Worm (Caenorhabditis elegans) whole organism, mixed stage, embryonic: ENCODE results near the gene F32D8.8.

Experiments
- M03D4.4 ChIP-seq: sonication (generic microtip); optimal IDR thresholded peaks from 2 replicates; lab custom pipeline; 2017; ENCODE audit warnings: mild to moderate bottlenecking, missing genetic modification characterization, missing compliant biosample characterization
- ceh-39 ChIP-seq: fragments of 150-350 bp; optimal IDR thresholded peaks from 2 replicates; lab custom pipeline; 2014; ENCODE audit warnings: missing biosample characterization, missing genetic modification characterization
- ceh-43 ChIP-seq: fragments of 200-800 bp; sonication (Bioruptor generic); optimal IDR thresholded peaks from 2 replicates; lab custom pipeline; 2018; ENCODE audit warnings: mild to moderate bottlenecking, missing genetic modification characterization, moderate library complexity, missing compliant biosample characterization
- ceh-83 ChIP-seq: fragments of 200-800 bp; sonication (Bioruptor generic); optimal IDR thresholded peaks from 2 replicates; lab custom pipeline; 2018; ENCODE audit warnings: mild to moderate bottlenecking, missing genetic modification characterization, missing compliant biosample characterization
- ces-1 ChIP-seq: fragments of 150-350 bp; optimal IDR thresholded peaks from 2 replicates; lab custom pipeline; 2014; ENCODE audit warnings: missing biosample characterization, missing genetic modification reagents, missing genetic modification characterization
- cnd-1 ChIP-seq: fragments of 200-800 bp; sonication (Bioruptor generic); optimal IDR thresholded peaks from 2 replicates; lab custom pipeline; 2018; ENCODE audit warnings: mild to moderate bottlenecking, missing genetic modification characterization, missing compliant biosample characterization
- drap-1 ChIP-seq: fragments of 200-800 bp; sonication (Bioruptor generic); optimal IDR thresholded peaks from 3 replicates; lab custom pipeline; 2018; ENCODE audit warnings: mild to moderate bottlenecking, missing genetic modification characterization, missing compliant biosample characterization
- elt-3 ChIP-seq: fragments of 150-350 bp; optimal IDR thresholded peaks from 2 replicates; lab custom pipeline; 2014; ENCODE audit warnings: missing biosample characterization, missing genetic modification characterization
- flh-1 ChIP-seq: fragments of 200-800 bp; sonication (Bioruptor generic); optimal IDR thresholded peaks from 2 replicates; lab custom pipeline; 2018; ENCODE audit warnings: mild to moderate bottlenecking, missing genetic modification characterization, moderate library complexity, missing compliant biosample characterization
- ham-2 ChIP-seq: fragments of 200-800 bp; sonication (Bioruptor generic); optimal IDR thresholded peaks from 2 replicates; lab custom pipeline; 2018; ENCODE audit warnings: mild to moderate bottlenecking, missing genetic modification characterization, missing compliant biosample characterization
- hlh-1 ChIP-seq: fragments of 150-350 bp; optimal IDR thresholded peaks from 2 replicates; lab custom pipeline; 2014; ENCODE audit warnings: missing biosample characterization, missing genetic modification reagents, missing genetic modification characterization
- lin-13 ChIP-seq: fragments of 150-350 bp; optimal IDR thresholded peaks from 2 replicates; lab custom pipeline; 2014; ENCODE audit warnings: missing biosample characterization, missing genetic modification characterization
- lin-32 ChIP-seq: fragments of 200-800 bp; sonication (Bioruptor generic); optimal IDR thresholded peaks from 2 replicates; lab custom pipeline; 2018; ENCODE audit warnings: mild to moderate bottlenecking, missing genetic modification characterization, missing compliant biosample characterization
- lsy-2 ChIP-seq: fragments of 150-350 bp; optimal IDR thresholded peaks from 2 replicates; lab custom pipeline; 2014; ENCODE audit warnings: missing biosample characterization, missing genetic modification characterization
- mab-5 ChIP-seq: fragments of 150-350 bp; optimal IDR thresholded peaks from 2 replicates; lab custom pipeline; 2014; ENCODE audit warnings: missing biosample characterization, missing genetic modification characterization
- mep-1 ChIP-seq: fragments of 150-350 bp; optimal IDR thresholded peaks from 2 replicates; lab custom pipeline; 2017; ENCODE audit warnings: missing biosample characterization, missing genetic modification reagents, missing genetic modification characterization, inconsistent platforms
- mls-2 ChIP-seq: sonication (generic microtip); optimal IDR thresholded peaks from 2 replicates; lab custom pipeline; 2016; ENCODE audit warnings: mild to moderate bottlenecking, missing genetic modification characterization, moderate library complexity, missing compliant biosample characterization
- nhr-12 ChIP-seq: fragments of 150-350 bp; optimal IDR thresholded peaks from 2 replicates; lab custom pipeline; 2014; ENCODE audit warnings: missing biosample characterization, missing genetic modification characterization
- nhr-2 ChIP-seq: fragments of 150-350 bp; optimal IDR thresholded peaks from 2 replicates; lab custom pipeline; 2014; ENCODE audit warnings: missing biosample characterization, missing genetic modification characterization
- nhr-76 ChIP-seq: sonication (generic microtip); optimal IDR thresholded peaks from 2 replicates; lab custom pipeline; 2017; ENCODE audit warnings: missing biosample characterization, missing genetic modification characterization
- pha-4 ChIP-seq: fragments of 150-350 bp; optimal IDR thresholded peaks from 2 replicates; lab custom pipeline; 2018; ENCODE audit warnings: missing biosample characterization, missing genetic modification reagents, missing genetic modification characterization
- snpc-4 ChIP-seq: fragments of 150-350 bp; optimal IDR thresholded peaks from 2 replicates; lab custom pipeline; 2014; ENCODE audit warnings: missing biosample characterization, missing genetic modification characterization
- sptf-1 ChIP-seq: sonication (generic microtip); optimal IDR thresholded peaks from 2 replicates; lab custom pipeline; 2017; ENCODE audit warnings: mild to moderate bottlenecking, missing genetic modification characterization, moderate library complexity, missing compliant biosample characterization
- tbx-8 ChIP-seq: fragments of 200-800 bp; sonication (Bioruptor generic); optimal IDR thresholded peaks from 2 replicates; lab custom pipeline; 2018; ENCODE audit warnings: mild to moderate bottlenecking, missing genetic modification characterization, moderate library complexity, missing compliant biosample characterization
- unc-120 ChIP-seq: sonication (generic microtip); optimal IDR thresholded peaks from 2 replicates; lab custom pipeline; 2017; ENCODE audit warnings: missing genetic modification characterization, missing compliant biosample characterization; ENCODE audit not compliant: poor library complexity, severe bottlenecking
- unc-39 ChIP-seq: fragments of 150-350 bp; optimal IDR thresholded peaks from 2 replicates; lab custom pipeline; 2014; ENCODE audit warnings: missing biosample characterization, missing genetic modification characterization
- unc-62 ChIP-seq: fragments of 150-350 bp; optimal IDR thresholded peaks from 2 replicates; lab custom pipeline; 2014; ENCODE audit warnings: missing biosample characterization, missing genetic modification reagents, missing genetic modification characterization
- zip-8 ChIP-seq: fragments of 150-350 bp; optimal IDR thresholded peaks from 2 replicates; lab custom pipeline; 2014; ENCODE audit warnings: missing biosample characterization, missing genetic modification characterization
- ztf-11 ChIP-seq: fragments of 150-350 bp; optimal IDR thresholded peaks from 2 replicates; lab custom pipeline; 2014; ENCODE audit warnings: missing biosample characterization, missing genetic modification characterization

Gene F32D8.8

DNA sequence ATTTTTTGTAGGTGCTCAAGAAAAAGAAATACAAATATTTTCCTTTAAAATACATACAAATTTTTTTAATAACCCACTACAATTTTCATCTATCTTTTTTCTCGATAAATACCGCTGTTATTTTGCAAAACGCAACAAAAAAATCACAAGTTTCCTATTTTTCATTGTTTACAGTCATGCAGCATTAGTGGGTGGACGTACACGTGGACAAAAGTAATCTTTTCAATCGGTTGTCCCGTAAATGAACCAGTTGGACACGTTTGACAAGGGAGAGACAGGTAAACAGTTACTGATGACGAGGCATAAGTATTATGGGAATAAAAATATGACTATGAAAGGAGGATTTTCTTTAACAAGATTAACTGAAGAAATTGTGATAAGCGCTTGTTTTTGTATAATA, 29.4 kb downstream of the F32D8.8 start:
- TF ChIP-seq mls-2 (no peak), tbx-8 (no peak), snpc-4 (tag; lab: Kevin White, UChicago) (no peak), flh-1 (GFP tag; lab: Kevin White, UChicago) (no peak), ceh-83 (GFP tag; lab: Kevin White, UChicago) (no peak), nhr-12 (no peak), unc-120 (no peak), unc-39 (tag; lab: Kevin White, UChicago) (no peak), ztf-11 (no peak), hlh-1 (tag; lab: Kevin White, UChicago) (no peak), ceh-43 (GFP tag; lab: Kevin White, UChicago) (no peak), mab-5 (tag; lab: Kevin White, UChicago) (no peak), ceh-39 (no peak), pha-4 (tag; lab: Kevin White, UChicago) (no peak), ham-2 (GFP tag; lab: Kevin White, UChicago) (no peak), drap-1 (GFP tag; lab: Kevin White, UChicago) (no peak), elt-3 (tag; lab: Kevin White, UChicago) (no peak), lsy-2 (tag; lab: Kevin White, UChicago) (no peak), mep-1 (no peak)
- TF ChIP-seq, all 35 proteins: peak for 0

DNA sequence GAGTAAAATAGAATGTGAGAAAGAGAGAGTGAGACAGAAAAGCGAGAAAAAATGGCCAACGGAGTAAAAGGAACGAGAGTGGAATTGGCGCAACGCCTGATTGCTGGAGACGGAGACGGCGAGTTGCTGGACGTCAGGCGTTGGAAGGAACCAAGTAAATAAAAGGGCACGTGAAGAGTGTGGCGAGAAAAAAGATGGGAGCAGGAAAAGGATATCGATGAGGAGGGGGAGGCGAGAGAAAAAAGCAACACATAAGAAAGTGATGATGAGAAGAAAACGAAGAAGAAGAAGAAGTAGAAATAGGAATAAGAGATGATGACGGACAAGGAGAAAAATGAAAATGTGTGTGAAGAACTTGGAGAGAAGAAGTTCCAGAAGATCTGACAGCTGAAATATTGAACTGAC, 31.1 kb downstream of the F32D8.8 start:
- TF ChIP-seq ces-1 (GFP tag; lab: Kevin White, UChicago) (peak; percentile 71), sptf-1 (tag; lab: Kevin White, UChicago) (peak; percentile 6), snpc-4 (tag; lab: Kevin White, UChicago) (no peak), lin-32 (no peak)

DNA sequence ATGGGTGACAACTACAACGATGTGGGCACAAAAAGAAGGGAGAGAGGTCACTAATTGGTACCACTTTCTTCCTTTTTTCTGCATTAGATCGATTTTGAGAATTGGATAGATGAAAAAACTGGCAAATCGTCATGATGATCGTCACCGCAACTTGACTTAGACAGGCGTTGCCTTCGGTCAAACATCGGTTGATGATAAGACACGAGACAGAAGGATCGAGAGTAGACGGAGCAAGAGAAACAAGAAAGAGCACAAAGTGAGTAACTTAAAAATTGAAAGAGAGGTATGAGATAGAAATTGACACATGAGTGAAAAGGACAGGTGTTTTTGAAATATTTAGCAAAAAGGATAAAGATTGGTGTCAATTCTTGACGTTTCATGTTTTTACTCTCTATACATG, 32.5 kb downstream of the F32D8.8 start:
- no peak for TF ChIP-seq unc-62 (GFP tag; lab: Kevin White, UChicago)
- TF ChIP-seq, all 35 proteins: peak for 0

DNA sequence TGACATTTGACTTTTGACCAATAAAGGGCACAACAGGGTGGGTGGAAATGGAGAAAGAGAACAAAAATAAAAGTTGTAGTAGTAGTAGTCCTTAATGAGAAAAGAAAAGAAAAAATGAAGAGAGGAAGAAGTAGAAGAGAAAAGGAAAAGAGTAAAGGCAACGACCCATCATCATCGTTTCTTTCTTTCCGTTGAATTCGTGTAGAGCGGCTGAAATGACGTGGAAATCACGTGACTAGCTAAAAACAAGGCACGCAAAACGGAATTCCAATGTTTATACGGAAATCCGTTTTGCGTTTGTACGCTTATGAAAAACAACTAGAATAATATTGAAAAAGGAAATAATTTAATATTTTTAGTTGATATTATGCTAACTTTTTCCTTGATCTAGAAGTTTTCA, 35.0 kb downstream of the F32D8.8 start:
- TF ChIP-seq ham-2 (GFP tag; lab: Kevin White, UChicago) (no peak), nhr-76 (tag; lab: Kevin White, UChicago) (no peak), lin-32 (no peak), pha-4 (tag; lab: Kevin White, UChicago) (no peak), lin-13 (no peak), nhr-2 (tag; lab: Kevin White, UChicago) (no peak)

DNA sequence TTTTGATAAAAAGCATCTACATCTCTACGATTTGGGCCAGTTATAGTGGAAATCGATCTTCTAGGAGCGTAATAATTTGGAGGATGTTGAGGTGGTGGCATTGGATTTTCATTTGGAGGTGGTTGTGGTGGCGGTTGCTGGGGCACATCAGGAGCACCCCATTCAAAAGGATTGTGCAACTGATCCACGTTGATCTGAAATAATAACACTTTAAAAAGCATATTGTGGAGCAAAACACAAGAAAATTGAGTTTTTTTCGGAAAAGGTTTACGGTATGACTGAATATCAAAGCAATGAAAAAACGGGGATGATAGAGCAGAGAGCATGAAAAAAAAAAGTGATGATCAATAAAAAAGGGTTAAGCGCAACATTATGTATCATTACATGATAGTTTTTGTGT, 37.0 kb downstream of the F32D8.8 start, which contains the start of gene saeg-1:
Gene saeg-1, minus strand, starts transcription at position 101 of the 400 bp plus-strand sequence.
- TF ChIP-seq lin-32 (no peak), ceh-43 (GFP tag; lab: Kevin White, UChicago) (no peak), nhr-12 (no peak), ces-1 (GFP tag; lab: Kevin White, UChicago) (no peak)

DNA sequence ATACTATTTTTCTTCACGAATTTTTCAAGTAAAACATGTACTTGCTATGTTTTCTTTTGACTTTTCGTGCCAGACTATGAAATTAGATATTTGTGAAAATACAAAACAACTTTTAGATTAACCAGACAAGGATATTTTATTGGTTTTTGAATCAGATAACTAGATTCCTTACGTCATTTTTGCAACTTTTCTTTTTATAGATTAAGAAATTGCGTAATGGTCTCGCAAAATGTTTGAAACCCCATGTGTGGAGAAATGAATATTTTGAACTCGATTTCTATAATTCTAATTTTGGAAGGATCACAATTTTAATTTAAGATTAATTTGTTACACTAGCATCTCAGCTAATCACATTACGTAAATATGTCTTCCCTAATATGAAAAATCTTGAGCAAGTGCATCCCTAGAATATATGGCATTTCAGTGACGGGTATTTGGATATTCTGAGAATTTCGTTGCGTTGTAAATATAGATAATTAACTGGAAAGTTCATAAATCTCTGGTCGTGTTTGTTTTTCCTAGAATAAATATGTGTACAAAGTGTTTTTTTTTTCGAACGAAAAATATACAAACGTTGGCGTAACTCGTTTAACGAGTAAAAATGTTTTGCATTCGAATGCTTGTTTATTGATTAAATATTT, 40.0 kb downstream of the F32D8.8 start:
- TF ChIP-seq unc-120 (no peak), cnd-1 (no peak), mab-5 (tag; lab: Kevin White, UChicago) (no peak), zip-8 (tag; lab: Kevin White, UChicago) (peak; percentile 91)

DNA sequence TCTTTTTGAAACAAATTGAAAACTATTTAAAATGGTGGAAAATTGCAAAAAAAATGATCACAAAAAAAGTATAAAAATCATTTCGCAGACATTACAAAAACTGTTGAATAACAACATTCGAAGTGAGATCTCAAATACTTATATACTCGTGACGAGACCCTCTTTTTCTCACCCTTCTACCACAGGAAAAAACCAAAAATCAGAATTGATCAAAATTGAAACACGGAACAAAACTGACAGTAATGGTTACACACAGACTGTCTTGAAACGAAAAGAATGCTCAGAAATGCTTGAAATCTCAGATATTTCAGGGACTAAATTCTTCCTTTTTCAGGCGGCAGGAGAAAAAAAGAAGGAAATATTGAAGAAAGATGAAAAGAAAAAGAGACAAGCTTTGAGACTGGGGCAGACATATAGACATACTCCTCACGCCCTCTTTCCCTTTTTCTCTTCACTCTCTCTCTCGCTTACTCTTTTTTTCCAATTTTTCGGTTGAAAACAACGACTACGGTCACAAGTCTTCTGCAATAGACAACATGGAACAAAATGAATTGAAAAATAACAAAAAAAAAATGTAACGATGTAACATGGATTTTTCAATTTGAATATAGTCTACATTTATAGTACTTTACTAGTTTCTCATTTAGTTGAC, 40.8 kb downstream of the F32D8.8 start:
- no peak for TF ChIP-seq snpc-4 (tag; lab: Kevin White, UChicago)
- no peak for TF ChIP-seq unc-120
- no peak for TF ChIP-seq lin-13
- no peak for TF ChIP-seq hlh-1 (tag; lab: Kevin White, UChicago)
- TF ChIP-seq mab-5 (tag; lab: Kevin White, UChicago): no peak
- TF ChIP-seq nhr-2 (tag; lab: Kevin White, UChicago): no peak
- no peak for TF ChIP-seq cnd-1
- no peak for TF ChIP-seq ceh-39
- TF ChIP-seq ztf-11: no peak
- no peak for TF ChIP-seq unc-39 (tag; lab: Kevin White, UChicago)
- TF ChIP-seq sptf-1 (tag; lab: Kevin White, UChicago): no peak
- TF ChIP-seq M03D4.4 (tag; lab: Kevin White, UChicago): no peak
